Worm (Caenorhabditis elegans) whole organism, L4/young adult: Measurements from ENCODE around the gene F53A9.9.

ENCODE experiments used
- dao-5 ChIP-seq: sonication (generic microtip); optimal IDR thresholded peaks from 2 replicates; lab custom pipeline; 2016; ENCODE audit warnings: missing genotype, missing genetic modification characterization, moderate library complexity, missing compliant biosample characterization
- him-1 ChIP-seq: sonication (generic microtip); optimal IDR thresholded peaks from 2 replicates; lab custom pipeline; 2016; ENCODE audit warnings: missing genotype, missing genetic modification reagents, missing genetic modification characterization, missing compliant biosample characterization

- no peak for TF ChIP-seq dao-5 (tag; lab: Kevin White, UChicago)
- no peak for TF ChIP-seq him-1 (tag; lab: Kevin White, UChicago)
Observed at ce11 chrX:8764044-8764443, 43.5 kb upstream of the F53A9.9 start.
